Worm (Caenorhabditis elegans): ENCODE results near the gene Y32B12B.4.
"Not testable (repeated sequence)": the region's sequence is repeated elsewhere in the genome, so short reads cannot be mapped to it uniquely, and the experiment has no call there.

Y32B12B.4 gene

ce11 chrV:16552929-16553328, at the start of gene Y32B12B.4:
Gene Y32B12B.4 (plus strand): TSS chrV:16553327.
- TF ChIP-seq D2030.7 (GFP tag; IDR thresholded peaks at IDR 0.05) (0 out of 2 replicates have a peak, but pooled peaks have one; percentile 13), unc-130 (GFP tag; optimal IDR thresholded peaks at IDR 0.05) (peak; percentile 34), hlh-26 (GFP tag; conservative IDR thresholded peaks at IDR 0.05) (no peak), efl-1 (GFP tag; optimal IDR thresholded peaks at IDR 0.05) (no peak), ets-4 (GFP tag; optimal IDR thresholded peaks at IDR 0.05) (no peak), mes-4 (tag; optimal IDR thresholded peaks at IDR 0.05) (no peak), mel-28 (tag; optimal IDR thresholded peaks at IDR 0.05; ENCODE audit: borderline replicate concordance) (no peak), egrh-3 (GFP tag; IDR thresholded peaks at IDR 0.05) (0 out of 2 replicates have a peak, but pooled peaks have one; percentile 5), aptf-2 (GFP tag; conservative IDR thresholded peaks at IDR 0.05) (0 out of 2 replicates have a peak, but pooled peaks have one; percentile 9), ceh-100 (GFP tag; IDR thresholded peaks at IDR 0.05) (peak; percentile 90)

- TF ChIP-seq nhr-120 (GFP tag; IDR thresholded peaks at IDR 0.05) (no peak), mxl-1 (tag; optimal IDR thresholded peaks at IDR 0.05) (no peak), lir-1 (GFP tag; conservative IDR thresholded peaks at IDR 0.05) (no peak), T26A5.8 (tag; optimal IDR thresholded peaks at IDR 0.05) (no peak), F10E7.11 (tag; optimal IDR thresholded peaks at IDR 0.05) (no peak), nfya-1 (tag; optimal IDR thresholded peaks at IDR 0.05; ENCODE audit: borderline replicate concordance, insufficient read depth) (no peak), mel-28 (tag; optimal IDR thresholded peaks at IDR 0.05; ENCODE audit: borderline replicate concordance) (no peak), ceh-79 (tag; optimal IDR thresholded peaks at IDR 0.05) (no peak), nfyb-1 (GFP tag; IDR thresholded peaks at IDR 0.05) (no peak), Y67H2A.10 (GFP tag; conservative IDR thresholded peaks at IDR 0.05) (no peak), pha-4 (tag; optimal IDR thresholded peaks at IDR 0.05) (no peak), F33H1.4 (GFP tag; IDR thresholded peaks at IDR 0.05) (no peak)
Observed at ce11 chrV:16505828-16506227, 47.3 kb upstream of the Y32B12B.4 start, which contains the start of gene nhr-54. Gene nhr-54 (minus strand): TSS chrV:16505928.

DNA sequence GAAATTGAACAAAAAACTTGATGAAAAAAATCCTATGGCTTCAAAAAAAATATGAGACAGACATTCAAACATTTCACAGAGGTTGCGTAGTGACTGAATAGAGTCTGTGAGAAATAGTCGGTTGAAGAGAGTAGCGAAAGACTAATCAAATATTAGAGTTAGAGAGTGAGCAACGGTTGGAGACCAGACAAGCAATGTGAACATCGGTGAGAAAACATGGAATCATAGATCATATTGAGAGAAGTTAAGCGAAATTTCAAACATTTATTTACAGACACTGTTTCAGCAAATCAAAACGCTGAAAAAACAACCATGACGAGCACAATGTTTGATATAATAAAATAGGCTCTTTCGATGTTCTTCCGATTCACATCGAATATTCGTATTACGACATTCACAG, 46.5 kb upstream of the Y32B12B.4 start:
- TF ChIP-seq rpc-1 (optimal IDR thresholded peaks at IDR 0.05) (no peak), rpc-1 (tag; optimal IDR thresholded peaks at IDR 0.05) (no peak), F23B12.7 (tag; optimal IDR thresholded peaks at IDR 0.05; ENCODE audit: insufficient read depth) (no peak), mcd-1 (GFP tag; IDR thresholded peaks at IDR 0.05) (no peak), ekl-4 (GFP tag; IDR thresholded peaks at IDR 0.05) (no peak), lin-26 (GFP tag; IDR thresholded peaks at IDR 0.05) (no peak), mes-4 (tag; optimal IDR thresholded peaks at IDR 0.05) (no peak), pbrm-1 (GFP tag; IDR thresholded peaks at IDR 0.05) (no peak), snpc-3.4 (tag; optimal IDR thresholded peaks at IDR 0.05) (no peak), nfyb-1 (GFP tag; IDR thresholded peaks at IDR 0.05) (no peak)

DNA sequence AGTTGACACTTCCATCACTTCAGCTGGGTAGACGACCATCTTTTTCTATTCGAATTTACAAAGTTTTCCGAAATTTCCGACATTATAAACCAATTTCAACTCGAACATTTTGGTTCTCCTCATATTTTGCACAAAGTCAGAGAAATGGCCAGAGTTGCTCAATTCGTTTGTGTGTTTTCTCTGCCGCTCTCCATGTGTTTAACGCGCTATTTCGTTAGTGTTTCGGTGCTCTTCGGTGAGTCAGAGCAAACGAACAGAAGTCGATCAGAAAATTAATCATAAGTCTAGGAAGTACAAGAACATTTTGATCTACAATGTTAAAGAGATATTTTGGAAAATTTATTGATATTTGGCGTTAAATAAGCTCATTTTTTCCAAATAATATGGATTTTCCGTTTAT, 44.5 kb upstream of the Y32B12B.4 start, which contains the start of gene srr-3:
srr-3 (minus strand) TSS at position 101 of the 400 bp plus-strand sequence.
- no peak for TF ChIP-seq egl-44 (GFP tag; IDR thresholded peaks at IDR 0.05)
- no peak for TF ChIP-seq lin-40 (tag; optimal IDR thresholded peaks at IDR 0.05)
- TF ChIP-seq madf-3 (GFP tag; IDR thresholded peaks at IDR 0.05): no peak

ce11 chrV:16515140-16515539, 38.0 kb upstream of the Y32B12B.4 start, which contains the start of gene F36D3.5:
Gene F36D3.5 (minus strand): TSS chrV:16515240.
- TF ChIP-seq lin-26 (GFP tag; IDR thresholded peaks at IDR 0.05); atf-7 (tag; optimal IDR thresholded peaks at IDR 0.05); zfh-2 (GFP tag; conservative IDR thresholded peaks at IDR 0.05): not testable (repeated sequence)

Data from whole organism, young adult.